Fruit fly (Drosophila melanogaster): Measurements from ENCODE around the gene Asator.

Gene Asator

dm6 chr4:486435-486834, 2.4 kb downstream of the Asator start:
- TF ChIP-seq Met (GFP tag; optimal IDR thresholded peaks at IDR 0.05) = peak; percentile 56
- TF ChIP-seq CG7368 (GFP tag; optimal IDR thresholded peaks at IDR 0.05) = no peak
- TF ChIP-seq spab (GFP tag; optimal IDR thresholded peaks at IDR 0.05) = no peak
- no peak for TF ChIP-seq dac (GFP tag; optimal IDR thresholded peaks at IDR 0.05)
- no peak for TF ChIP-seq ss (GFP tag; optimal IDR thresholded peaks at IDR 0.05)
- peak; percentile 74 for TF ChIP-seq Eip78C (GFP tag)
- no peak for TF ChIP-seq fkh (GFP tag; optimal IDR thresholded peaks at IDR 0.05)
- peak; percentile 32 for TF ChIP-seq CG10631 (GFP tag; optimal IDR thresholded peaks at IDR 0.05)
- no peak for TF ChIP-seq Eip93F (GFP tag; optimal IDR thresholded peaks at IDR 0.05)
- TF ChIP-seq dsx (GFP tag; optimal IDR thresholded peaks at IDR 0.05; ENCODE audit: poor library complexity, severe bottlenecking) = peak; percentile 26
- TF ChIP-seq CG8632 (GFP tag; optimal IDR thresholded peaks at IDR 0.05) = no peak
- TF ChIP-seq esn (GFP tag; optimal IDR thresholded peaks at IDR 0.05) = peak; percentile 27
- TF ChIP-seq Ets96B (tag; optimal IDR thresholded peaks at IDR 0.05) = peak; percentile 9
- no peak for TF ChIP-seq CG6276 (GFP tag; optimal IDR thresholded peaks at IDR 0.05)
- peak; percentile 15 for TF ChIP-seq Sox14 (GFP tag; optimal IDR thresholded peaks at IDR 0.05)
- TF ChIP-seq svp (GFP tag) = peak; percentile 64
- TF ChIP-seq Hr4 (GFP tag; optimal IDR thresholded peaks at IDR 0.05) = peak; percentile 59
- TF ChIP-seq CG6808 (GFP tag; optimal IDR thresholded peaks at IDR 0.05) = no peak
- TF ChIP-seq Blimp-1 (GFP tag; optimal IDR thresholded peaks at IDR 0.05) = no peak
- TF ChIP-seq fd59A (GFP tag; optimal IDR thresholded peaks at IDR 0.05) = no peak
- no peak for TF ChIP-seq CG3919 (GFP tag; optimal IDR thresholded peaks at IDR 0.05)
- TF ChIP-seq achi (GFP tag; optimal IDR thresholded peaks at IDR 0.05) = peak; percentile 9
- peak; percentile 52 for TF ChIP-seq topi (GFP tag; optimal IDR thresholded peaks at IDR 0.05)
- TF ChIP-seq fd85E (GFP tag; optimal IDR thresholded peaks at IDR 0.05) = no peak
- peak; percentile 1 for TF ChIP-seq CG10669 (GFP tag; optimal IDR thresholded peaks at IDR 0.05)
- no peak for TF ChIP-seq CG8319 (GFP tag; optimal IDR thresholded peaks at IDR 0.05)
- no peak for TF ChIP-seq CG6792 (GFP tag; optimal IDR thresholded peaks at IDR 0.05)
- TF ChIP-seq CG34406 (GFP tag; optimal IDR thresholded peaks at IDR 0.05) = no peak
- TF ChIP-seq Hr38 (GFP tag; optimal IDR thresholded peaks at IDR 0.05) = no peak
- no peak for TF ChIP-seq eg (GFP tag; IDR thresholded peaks at IDR 0.05)
- TF ChIP-seq cyc (GFP tag; optimal IDR thresholded peaks at IDR 0.05) = peak; percentile 52
- TF ChIP-seq Hr39 (GFP tag; optimal IDR thresholded peaks at IDR 0.05) = peak; percentile 32
- TF ChIP-seq vri (GFP tag; optimal IDR thresholded peaks at IDR 0.05) = peak; percentile 11
- peak; percentile 1 for TF ChIP-seq CG11902 (GFP tag; optimal IDR thresholded peaks at IDR 0.05)
- TF ChIP-seq CG16779 (tag; optimal IDR thresholded peaks at IDR 0.05) = no peak
- peak; percentile 14 for TF ChIP-seq CG3032 (tag; optimal IDR thresholded peaks at IDR 0.05)
- peak; percentile 29 for TF ChIP-seq acj6 (GFP tag; optimal IDR thresholded peaks at IDR 0.05)
- TF ChIP-seq Smox (GFP tag; optimal IDR thresholded peaks at IDR 0.05) = peak; percentile 53
- TF ChIP-seq CG6163 (GFP tag; IDR thresholded peaks at IDR 0.05) = no peak
- no peak for TF ChIP-seq CG6854 (GFP tag; optimal IDR thresholded peaks at IDR 0.05)
- peak; percentile 41 for TF ChIP-seq pdm3 (GFP tag; optimal IDR thresholded peaks at IDR 0.05)
- no peak for TF ChIP-seq CG1621 (tag; optimal IDR thresholded peaks at IDR 0.05)
- no peak for TF ChIP-seq Sox15 (GFP tag; optimal IDR thresholded peaks at IDR 0.05)
- TF ChIP-seq CG32006 (GFP tag; optimal IDR thresholded peaks at IDR 0.05) = no peak
- TF ChIP-seq CG31627 (GFP tag; optimal IDR thresholded peaks at IDR 0.05) = peak; percentile 37
- TF ChIP-seq CG8119 (GFP tag; IDR thresholded peaks at IDR 0.05) = no peak
- peak; percentile 33 for TF ChIP-seq OdsH (GFP tag; optimal IDR thresholded peaks at IDR 0.05)
- peak; percentile 47; the same call in 1 of the 2 replicates for TF ChIP-seq CG15336 (GFP tag; IDR thresholded peaks at IDR 0.05)
- TF ChIP-seq lz (GFP tag; optimal IDR thresholded peaks at IDR 0.05) = peak; percentile 40
- no peak for TF ChIP-seq Ets21C (GFP tag; optimal IDR thresholded peaks at IDR 0.05)
- peak; percentile 19 for TF ChIP-seq Eip75B (GFP tag; optimal IDR thresholded peaks at IDR 0.05)
- no peak for TF ChIP-seq Lpt (GFP tag; optimal IDR thresholded peaks at IDR 0.05)
